Worm (Caenorhabditis elegans) whole organism, L4 larva: ENCODE results near the gene F53F4.12.

Experiments used
- D1046.2 ChIP-seq: fragments of 200-800 bp; sonication (Bioruptor generic); IDR thresholded peaks from 2 replicates; pipeline ENCODE4 v1.3.6; 2022; ENCODE audit warnings: missing genetic modification characterization, missing compliant biosample characterization
- F44E2.7 ChIP-seq: fragments of 200-800 bp; sonication (Bioruptor generic); IDR thresholded peaks from 2 replicates; pipeline ENCODE4 v2.1.2; 2022; ENCODE audit warnings: missing genetic modification characterization, missing compliant biosample characterization
- F49E8.2 ChIP-seq: sonication (generic microtip); optimal IDR thresholded peaks from 2 replicates; lab custom pipeline; 2016; ENCODE audit warnings: missing compliant biosample characterization, mild to moderate bottlenecking, missing genetic modification characterization, borderline replicate concordance
- R02D3.7 ChIP-seq: fragments of 150-350 bp; sonication (generic microtip); optimal IDR thresholded peaks from 3 replicates; lab custom pipeline; 2014; ENCODE audit warnings: missing biosample characterization, missing genetic modification characterization
- T20F7.1 ChIP-seq: fragments of 200-800 bp; sonication (Bioruptor generic); optimal IDR thresholded peaks from 2 replicates; lab custom pipeline; 2018; ENCODE audit warnings: mild to moderate bottlenecking, missing genetic modification characterization, missing compliant biosample characterization
- Y105C5A.15 ChIP-seq: fragments of 200-800 bp; sonication (Bioruptor generic); IDR thresholded peaks from 2 replicates; pipeline ENCODE4 v1.3.6; 2022; ENCODE audit warnings: missing genetic modification characterization, missing compliant biosample characterization
- Y48G9A.11 ChIP-seq: fragments of 200-800 bp; sonication (Bioruptor generic); IDR thresholded peaks from 2 replicates; pipeline ENCODE4 v1.3.6; 2022; ENCODE audit warnings: missing genetic modification reagents, missing genetic modification characterization, missing compliant biosample characterization
- aha-1 ChIP-seq: fragments of 150-350 bp; peaks from one replicate; lab custom pipeline; 2014; ENCODE audit warnings: missing biosample characterization, missing genetic modification characterization
- aly-2 ChIP-seq: sonication (generic microtip); optimal IDR thresholded peaks from 2 replicates; lab custom pipeline; 2018; ENCODE audit warnings: missing biosample characterization, missing genetic modification characterization
- daf-12 ChIP-seq: fragments of 150-350 bp; optimal IDR thresholded peaks from 2 replicates; lab custom pipeline; 2014; ENCODE audit warnings: missing biosample characterization, missing genetic modification reagents, missing genetic modification characterization
- daf-16 ChIP-seq, 3 experiments: sonication (generic microtip); optimal IDR thresholded peaks; 2 replicates each; lab custom pipeline; 2016 to 2017; ENCODE audit warnings: missing genetic modification characterization in 3 of 3, missing genetic modification reagents in 3 of 3, mild to moderate bottlenecking in 2 of 3, missing compliant biosample characterization in 2 of 3, missing biosample characterization in 1 of 3, moderate library complexity in 1 of 3
- lim-7 ChIP-seq: fragments of 200-800 bp; sonication (Bioruptor generic); IDR thresholded peaks from 2 replicates; pipeline ENCODE4 v1.3.6; 2022; ENCODE audit warnings: missing genetic modification characterization, missing compliant biosample characterization
- lin-38 ChIP-seq: fragments of 200-800 bp; sonication (Bioruptor generic); IDR thresholded peaks from 2 replicates; pipeline ENCODE4 v1.3.6; 2022; ENCODE audit warnings: missing genetic modification reagents, missing genetic modification characterization, missing compliant biosample characterization
- lir-3 ChIP-seq: sonication (generic microtip); optimal IDR thresholded peaks from 2 replicates; lab custom pipeline; 2016; ENCODE audit warnings: mild to moderate bottlenecking, missing genetic modification characterization, missing compliant biosample characterization
- mdl-1 ChIP-seq, 2 experiments: fragments of 150-350 bp in 1 of 2; sonication (generic microtip) in 1 of 2; optimal IDR thresholded peaks; 2 replicates each; lab custom pipeline; 2014 to 2017; ENCODE audit warnings: missing biosample characterization in 2 of 2, missing genetic modification characterization in 2 of 2
- mep-1 ChIP-seq: fragments of 150-350 bp; sonication (generic microtip); optimal IDR thresholded peaks from 3 replicates; lab custom pipeline; 2014; ENCODE audit warnings: missing biosample characterization, missing genetic modification characterization
- mxl-3 ChIP-seq: fragments of 200-800 bp; sonication (Bioruptor generic); optimal IDR thresholded peaks from 2 replicates; lab custom pipeline; 2018; ENCODE audit warnings: mild to moderate bottlenecking, missing genetic modification characterization, missing compliant biosample characterization
- nhr-111 ChIP-seq: fragments of 200-800 bp; sonication (Bioruptor generic); optimal IDR thresholded peaks from 2 replicates; lab custom pipeline; 2018; ENCODE audit warnings: mild to moderate bottlenecking, missing genetic modification characterization, missing compliant biosample characterization
- nhr-41 ChIP-seq: fragments of 200-800 bp; sonication (Bioruptor generic); IDR thresholded peaks from 2 replicates; pipeline ENCODE4 v1.3.6; 2022; ENCODE audit warnings: missing genetic modification reagents, missing genetic modification characterization, missing compliant biosample characterization
- nhr-6 ChIP-seq: fragments of 150-350 bp; optimal IDR thresholded peaks from 2 replicates; lab custom pipeline; 2014; ENCODE audit warnings: missing biosample characterization, missing genetic modification characterization
- pha-4 ChIP-seq, 2 experiments: fragments of 150-350 bp in 1 of 2; fragments of 200-800 bp in 1 of 2; sonication (Bioruptor generic) in 1 of 2; IDR thresholded peaks in 1 of 2; optimal IDR thresholded peaks in 1 of 2; 2 replicates each; pipeline versions ENCODE4 v1.3.6 to Lab custom; 2014 to 2022; ENCODE audit warnings: missing genetic modification characterization in 2 of 2, missing genetic modification reagents in 2 of 2, missing biosample characterization in 1 of 2, missing compliant biosample characterization in 1 of 2
- set-16 ChIP-seq: fragments of 200-800 bp; sonication (Bioruptor generic); IDR thresholded peaks from 2 replicates; pipeline ENCODE4 v1.3.6; 2022; ENCODE audit warnings: missing genetic modification reagents, missing genetic modification characterization, missing compliant biosample characterization
- snpc-1.2 ChIP-seq: fragments of 200-800 bp; sonication (Bioruptor generic); IDR thresholded peaks from 2 replicates; pipeline ENCODE4 v1.3.6; 2022; ENCODE audit warnings: missing genetic modification reagents, missing genetic modification characterization, missing compliant biosample characterization
- spr-3 ChIP-seq: fragments of 200-800 bp; sonication (Bioruptor generic); optimal IDR thresholded peaks from 2 replicates; lab custom pipeline; 2018; ENCODE audit warnings: mild to moderate bottlenecking, missing genetic modification characterization, missing compliant biosample characterization
- unc-130 ChIP-seq: sonication (generic microtip); optimal IDR thresholded peaks from 2 replicates; lab custom pipeline; 2016; ENCODE audit warnings: missing genetic modification reagents, missing genetic modification characterization, missing compliant biosample characterization
- unc-62 ChIP-seq, 3 experiments: fragments of 150-350 bp in 1 of 3; sonication (generic microtip); optimal IDR thresholded peaks in 2 of 3; peaks in 1 of 3; 1 replicate in 1 of 3; 2 replicates in 2 of 3; lab custom pipeline; 2014 to 2017; ENCODE audit warnings: missing biosample characterization in 3 of 3, missing genetic modification characterization in 3 of 3, missing genetic modification reagents in 3 of 3, missing genotype in 1 of 3
- zfp-2 ChIP-seq: sonication (generic microtip); optimal IDR thresholded peaks from 2 replicates; lab custom pipeline; 2016; ENCODE audit warnings: mild to moderate bottlenecking, missing genetic modification characterization, missing compliant biosample characterization

F53F4.12 gene

DNA sequence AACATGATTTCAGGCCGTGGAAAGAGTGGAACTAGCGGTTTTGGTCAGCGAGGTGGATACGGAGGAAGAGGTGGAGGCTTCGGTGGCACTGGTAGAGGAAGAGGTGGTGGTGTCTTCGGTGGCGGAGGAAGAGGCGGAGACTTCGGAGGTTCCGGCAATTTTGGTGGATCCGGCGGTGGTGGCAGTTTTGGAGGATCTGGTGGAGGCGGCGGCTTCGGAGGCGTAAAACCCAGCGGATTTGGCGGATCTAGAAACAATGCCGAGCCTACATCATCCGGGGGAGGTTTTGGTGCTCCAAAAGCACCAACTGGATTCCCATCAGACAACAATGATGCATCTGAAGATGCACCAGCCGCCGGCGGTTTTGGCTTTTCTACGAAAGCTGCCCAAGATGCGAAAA, 42.5 kb downstream of the F53F4.12 start:
- no peak for TF ChIP-seq daf-16 (GFP tag; optimal IDR thresholded peaks at IDR 0.05; lab: Kevin White, UChicago)
- no peak for TF ChIP-seq daf-16 (tag; optimal IDR thresholded peaks at IDR 0.05; lab: Kevin White, UChicago)
- TF ChIP-seq F44E2.7 (GFP tag; lab: Robert Waterston, UW) = 0 out of 2 replicates have a peak, but pooled peaks have one; percentile 36
- no peak for TF ChIP-seq mdl-1 (tag; optimal IDR thresholded peaks at IDR 0.05; lab: Kevin White, UChicago)
- TF ChIP-seq lim-7 = no peak
- no peak for TF ChIP-seq spr-3 (GFP tag; lab: Kevin White, UChicago)
- TF ChIP-seq set-16 = peak; percentile 93
- TF ChIP-seq D1046.2 (GFP tag; lab: Robert Waterston, UW) = peak; percentile 33; the same call in 1 of the 2 replicates
- TF ChIP-seq aly-2 (tag; lab: Kevin White, UChicago) = no peak
- no peak for TF ChIP-seq nhr-6 (tag; lab: Kevin White, UChicago)
- no peak for TF ChIP-seq lir-3 (tag; lab: Kevin White, UChicago)
- TF ChIP-seq R02D3.7 (tag; lab: Kevin White, UChicago) = no peak

DNA sequence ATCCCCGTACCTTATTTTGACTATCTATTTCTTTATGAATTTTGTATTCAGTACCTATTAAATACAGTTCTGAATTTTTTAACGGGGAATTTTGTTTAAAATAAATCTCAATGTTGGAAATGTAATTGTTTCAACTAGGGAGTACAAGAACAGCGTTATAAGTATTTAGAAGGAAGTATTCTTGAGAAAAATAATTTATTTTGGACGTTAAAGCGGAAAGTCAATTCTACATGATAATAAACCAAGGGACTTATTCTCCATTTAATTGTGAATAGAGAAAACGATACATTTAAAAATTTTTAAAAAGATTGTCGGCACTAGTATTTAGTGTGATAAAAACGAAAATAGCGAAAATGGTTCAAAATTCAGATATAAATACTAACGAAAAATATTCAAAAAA, 43.3 kb downstream of the F53F4.12 start:
- TF ChIP-seq unc-130 (GFP tag; lab: Kevin White, UChicago) (peak; percentile 26), snpc-1.2 (GFP tag; lab: Robert Waterston, UW) (0 out of 2 replicates have a peak, but pooled peaks have one; percentile 34), mep-1 (tag; lab: Kevin White, UChicago) (peak; percentile 29), pha-4 (GFP tag; IDR thresholded peaks at IDR 0.05; lab: Robert Waterston, UW) (peak; percentile 51; the same call in 1 of the 2 replicates), pha-4 (tag; optimal IDR thresholded peaks at IDR 0.05; lab: Kevin White, UChicago) (no peak), zfp-2 (tag; lab: Kevin White, UChicago) (no peak), T20F7.1 (GFP tag; lab: Kevin White, UChicago) (no peak), F49E8.2 (tag; lab: Kevin White, UChicago) (peak; percentile 66), aha-1 (tag; lab: Kevin White, UChicago) (peak; percentile 80), lin-38 (GFP tag; lab: Robert Waterston, UW) (peak; percentile 63), Y105C5A.15 (GFP tag; lab: Robert Waterston, UW) (0 out of 2 replicates have a peak, but pooled peaks have one; percentile 30), nhr-41 (GFP tag; lab: Robert Waterston, UW) (no peak)

DNA sequence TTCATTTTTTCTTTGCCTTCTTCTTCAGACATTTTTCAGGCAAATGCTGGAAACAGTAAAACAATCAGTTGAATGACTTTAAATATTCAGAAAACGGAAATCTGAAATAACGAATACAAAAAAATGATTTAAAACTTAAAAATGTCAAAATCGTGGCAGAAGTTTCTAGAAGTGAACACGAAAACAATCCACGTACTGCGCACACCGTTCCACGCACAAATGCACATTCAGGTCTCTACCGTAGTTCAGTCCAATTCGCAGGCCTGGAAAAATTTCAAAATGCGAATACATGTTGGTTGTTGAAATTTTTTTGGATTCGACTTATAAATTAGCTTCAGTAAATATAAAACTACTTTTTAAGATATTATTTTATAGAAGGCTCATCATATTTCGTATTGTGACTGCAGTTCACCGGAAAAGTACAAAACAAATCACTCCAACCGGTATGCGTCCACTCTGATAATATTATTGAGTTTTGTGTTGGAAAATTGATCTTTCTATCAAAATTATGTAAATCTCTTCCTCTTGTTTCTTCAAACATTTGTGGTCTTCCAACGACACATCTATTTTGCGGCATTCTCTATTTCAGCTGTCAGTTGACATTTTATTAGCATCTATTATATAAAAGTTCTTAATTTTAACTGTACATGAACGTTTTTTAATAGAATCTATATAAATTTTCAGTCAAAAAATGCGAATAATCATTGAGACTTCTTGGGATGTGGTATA, 46.2 kb downstream of the F53F4.12 start, which contains the start of the genes mip-2 and F58G11.4:
mip-2 (minus strand) TSS at position 48 of the 729 bp plus-strand sequence.
F58G11.4 (plus strand) TSS at position 679 of the 729 bp plus-strand sequence.
- TF ChIP-seq mxl-3 (GFP tag; lab: Kevin White, UChicago) (no peak), nhr-111 (GFP tag; lab: Kevin White, UChicago) (no peak), Y48G9A.11 (GFP tag; lab: Robert Waterston, UW) (peak; percentile 59), aha-1 (tag; lab: Kevin White, UChicago) (peak; percentile 62), unc-62 (GFP tag; optimal IDR thresholded peaks at IDR 0.05 in 1 of 2; lab: Kevin White, UChicago) (peak in 1 of 2 experiments; percentile 49), unc-62 (tag; optimal IDR thresholded peaks at IDR 0.05; lab: Kevin White, UChicago) (no peak), daf-12 (tag; lab: Kevin White, UChicago) (no peak)
- TF ChIP-seq, all 104 proteins: peak for 3
